Fruit fly (Drosophila melanogaster): ENCODE measurements around the gene CG18823.

Gene CG18823

dm6 chrX:1026511-1026910 lies 36.2 kb downstream of the CG18823 start, which contains the start of the genes CG32814, CG11638 and CG3021 (continued):
- no peak for TF ChIP-seq CG3726 (GFP tag; IDR thresholded peaks at IDR 0.05)
- no peak for TF ChIP-seq CHES-1-like (GFP tag; optimal IDR thresholded peaks at IDR 0.05)
- 0 out of 2 replicates have a peak, but pooled peaks have one; percentile 19 for TF ChIP-seq bowl (GFP tag; IDR thresholded peaks at IDR 0.05)
- no peak for TF ChIP-seq CG8944 (GFP tag; optimal IDR thresholded peaks at IDR 0.05)
- TF ChIP-seq D19B (GFP tag; optimal IDR thresholded peaks at IDR 0.05), result no peak
- TF ChIP-seq Adf1 (GFP tag; IDR thresholded peaks at IDR 0.05), result peak; percentile 30; the same call in 1 of the 2 replicates
- peak; percentile 17 for TF ChIP-seq Nf-YC (tag; optimal IDR thresholded peaks at IDR 0.05)
- TF ChIP-seq CG11695 (GFP tag; IDR thresholded peaks at IDR 0.05), result no peak
- TF ChIP-seq Six4 (GFP tag; optimal IDR thresholded peaks at IDR 0.05), result no peak
- no peak for TF ChIP-seq CG2889 (GFP tag; IDR thresholded peaks at IDR 0.05)
- no peak for TF ChIP-seq CG7556 (GFP tag; optimal IDR thresholded peaks at IDR 0.05)
- TF ChIP-seq nerfin-1 (tag; optimal IDR thresholded peaks at IDR 0.05), result peak; percentile 41
- TF ChIP-seq Max (GFP tag; optimal IDR thresholded peaks at IDR 0.05), result no peak
- no peak for TF ChIP-seq TFAM (GFP tag; optimal IDR thresholded peaks at IDR 0.05)
- no peak for TF ChIP-seq CG8281 (tag; optimal IDR thresholded peaks at IDR 0.05)
- TF ChIP-seq CG4424 (GFP tag; optimal IDR thresholded peaks at IDR 0.05), result no peak
- TF ChIP-seq CG7357 (GFP tag; IDR thresholded peaks at IDR 0.05), result no peak
- TF ChIP-seq sug (tag; optimal IDR thresholded peaks at IDR 0.05), result no peak
- no peak for TF ChIP-seq gcm2 (GFP tag; optimal IDR thresholded peaks at IDR 0.05)
- TF ChIP-seq CG13296 (GFP tag; optimal IDR thresholded peaks at IDR 0.05), result peak; percentile 5
- no peak for TF ChIP-seq slp2 (GFP tag; optimal IDR thresholded peaks at IDR 0.05)
- peak; percentile 65 for TF ChIP-seq BEAF-32 (GFP tag; optimal IDR thresholded peaks at IDR 0.05)
- no peak for TF ChIP-seq CG30020 (tag; optimal IDR thresholded peaks at IDR 0.05)
- TF ChIP-seq gro (GFP tag; optimal IDR thresholded peaks at IDR 0.05), result peak; percentile 17
- no peak for TF ChIP-seq CG18476 (GFP tag; optimal IDR thresholded peaks at IDR 0.05)
- no peak for TF ChIP-seq pho (GFP tag; optimal IDR thresholded peaks at IDR 0.05)
- peak; percentile 37 for TF ChIP-seq sqz (GFP tag; optimal IDR thresholded peaks at IDR 0.05)
- TF ChIP-seq lilli (GFP tag; optimal IDR thresholded peaks at IDR 0.05), result no peak
- TF ChIP-seq psq (GFP tag; optimal IDR thresholded peaks at IDR 0.05), result no peak
- TF ChIP-seq CG17186 (GFP tag; optimal IDR thresholded peaks at IDR 0.05), result no peak
- TF ChIP-seq CG7839 (tag; optimal IDR thresholded peaks at IDR 0.05), result peak; percentile 30
- TF ChIP-seq CG4730 (GFP tag; IDR thresholded peaks at IDR 0.05), result no peak
- no peak for TF ChIP-seq Taf1 (GFP tag; IDR thresholded peaks at IDR 0.05)
- TF ChIP-seq CG34422 (GFP tag; IDR thresholded peaks at IDR 0.05), result no peak; the same call in 2 of the 3 replicates
- peak; percentile 22 for TF ChIP-seq CG6854 (GFP tag; optimal IDR thresholded peaks at IDR 0.05)
- no peak for TF ChIP-seq odd (GFP tag; optimal IDR thresholded peaks at IDR 0.05)
- TF ChIP-seq sim (GFP tag; IDR thresholded peaks at IDR 0.05), result no peak
- TF ChIP-seq CG15696 (tag; optimal IDR thresholded peaks at IDR 0.05), result no peak
- TF ChIP-seq CG3281 (GFP tag; optimal IDR thresholded peaks at IDR 0.05), result peak; percentile 20
- TF ChIP-seq Hand (GFP tag; optimal IDR thresholded peaks at IDR 0.05), result no peak
- no peak for TF ChIP-seq cad (GFP tag; optimal IDR thresholded peaks at IDR 0.05)
- no peak for TF ChIP-seq lbe (GFP tag; optimal IDR thresholded peaks at IDR 0.05)
- TF ChIP-seq CG15479 (GFP tag; optimal IDR thresholded peaks at IDR 0.05), result no peak
- TF ChIP-seq amos (GFP tag; IDR thresholded peaks at IDR 0.05; ENCODE audit: partially characterized antibody), result peak; percentile 59; the same call in 1 of the 2 replicates
- no peak for TF ChIP-seq chn (GFP tag; optimal IDR thresholded peaks at IDR 0.05)
- TF ChIP-seq ase (GFP tag; IDR thresholded peaks at IDR 0.05), result 0 out of 3 replicates have a peak, but pooled peaks have one; percentile 8
- no peak for TF ChIP-seq Doc2 (GFP tag; IDR thresholded peaks at IDR 0.05)
- peak; percentile 34 for TF ChIP-seq CG12769 (tag; optimal IDR thresholded peaks at IDR 0.05)
- no peak for TF ChIP-seq CG11560 (tag; IDR thresholded peaks at IDR 0.05)
- TF ChIP-seq Ravus (GFP tag; IDR thresholded peaks at IDR 0.05), result no peak
- no peak for TF ChIP-seq CG10147 (GFP tag; optimal IDR thresholded peaks at IDR 0.05)
- peak; percentile 34 for TF ChIP-seq nmo (GFP tag; optimal IDR thresholded peaks at IDR 0.05)
